Fruit fly (Drosophila melanogaster): Measurements from ENCODE around the gene CG11679.

DNA sequence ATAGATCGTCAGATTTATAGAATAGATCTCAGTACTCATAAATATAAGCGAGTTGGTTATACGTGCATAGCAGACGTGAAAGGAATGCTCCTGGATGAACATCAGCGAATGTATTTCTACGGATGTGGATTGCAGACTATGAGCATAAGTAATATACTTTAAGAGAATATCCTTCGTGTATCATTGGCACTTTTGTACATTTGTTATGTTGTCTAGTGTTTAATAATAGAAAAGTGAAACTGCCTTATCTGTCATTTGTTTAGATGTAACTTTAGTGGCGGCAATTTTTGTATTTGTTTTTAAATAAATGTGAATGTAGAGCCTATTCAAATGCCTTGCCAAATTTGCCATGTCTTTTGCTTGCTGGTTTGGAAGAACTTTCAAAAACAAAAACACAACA is 33.9 kb upstream of the CG11679 start, which contains the start of gene CG43672:
- no peak for TF ChIP-seq svp (GFP tag)
- no peak for TF ChIP-seq Eip75B (GFP tag; optimal IDR thresholded peaks at IDR 0.05)
- no peak for TF ChIP-seq Gug (GFP tag; IDR thresholded peaks at IDR 0.05)
- TF ChIP-seq dsx (GFP tag; optimal IDR thresholded peaks at IDR 0.05; ENCODE audit: poor library complexity, severe bottlenecking) = no peak
- no peak for TF ChIP-seq CG6854 (GFP tag; optimal IDR thresholded peaks at IDR 0.05)
- no peak for TF ChIP-seq Blimp-1 (GFP tag; optimal IDR thresholded peaks at IDR 0.05)
- TF ChIP-seq Lpt (GFP tag; optimal IDR thresholded peaks at IDR 0.05) = no peak
- TF ChIP-seq net (GFP tag; optimal IDR thresholded peaks at IDR 0.05) = no peak
- no peak for TF ChIP-seq Sox14 (GFP tag; optimal IDR thresholded peaks at IDR 0.05)
- TF ChIP-seq CG15336 (GFP tag; IDR thresholded peaks at IDR 0.05) = no peak

All from whole organism, prepupa.